Fruit fly (Drosophila melanogaster) whole organism, embryonic: ENCODE results near the gene CG7458.

Source experiments
- Abd-B ChIP-seq: fragments of 200-800 bp; sonication (Bioruptor generic); optimal IDR thresholded peaks from 2 replicates; lab custom pipeline; 2018; ENCODE audit warnings: missing biosample characterization, mild to moderate bottlenecking, missing genetic modification characterization, moderate library complexity
- Aef1 ChIP-seq: fragments of 200-800 bp; sonication (Bioruptor generic); IDR thresholded peaks from 3 replicates; pipeline ENCODE4 v1.3.6; 2022; ENCODE audit warnings: missing biosample characterization, missing genetic modification characterization
- Asciz ChIP-seq: fragments of 200-800 bp; sonication (Bioruptor generic); optimal IDR thresholded peaks from 2 replicates; lab custom pipeline; 2017; ENCODE audit warnings: missing biosample characterization, mild to moderate bottlenecking, missing genetic modification characterization, missing genetic modification reagents
- CG12391 ChIP-seq: fragments of 200-800 bp; sonication (Bioruptor generic); optimal IDR thresholded peaks from 3 replicates; lab custom pipeline; 2018; ENCODE audit warnings: missing biosample characterization, mild to moderate bottlenecking, missing genetic modification characterization, moderate library complexity
- CG12659 ChIP-seq: fragments of 200-800 bp; sonication (Bioruptor generic); optimal IDR thresholded peaks from 3 replicates; lab custom pipeline; 2017; ENCODE audit warnings: mild to moderate bottlenecking, missing biosample characterization, missing genetic modification reagents, missing genetic modification characterization
- CG17359 ChIP-seq: fragments of 200-800 bp; sonication (Bioruptor generic); optimal IDR thresholded peaks from 3 replicates; lab custom pipeline; 2018; ENCODE audit warnings: missing biosample characterization, mild to moderate bottlenecking, missing genetic modification characterization, moderate library complexity
- CG2712 ChIP-seq: fragments of 200-800 bp; optimal IDR thresholded peaks from 3 replicates; lab custom pipeline; 2019; ENCODE audit warnings: missing biosample characterization, mild to moderate bottlenecking, missing genetic modification characterization, moderate library complexity
- CG30431 ChIP-seq: fragments of 200-800 bp; sonication (Bioruptor generic); optimal IDR thresholded peaks from 2 replicates; lab custom pipeline; 2017; ENCODE audit warnings: missing biosample characterization, missing genetic modification characterization
- CG3407 ChIP-seq: fragments of 200-800 bp; sonication (Bioruptor generic); optimal IDR thresholded peaks from 2 replicates; lab custom pipeline; 2018; ENCODE audit warnings: missing biosample characterization, mild to moderate bottlenecking, missing genetic modification characterization
- CG4617 ChIP-seq: fragments of 200-800 bp; sonication (Bioruptor generic); optimal IDR thresholded peaks from 3 replicates; lab custom pipeline; 2016; ENCODE audit warnings: missing biosample characterization, missing genetic modification characterization, borderline replicate concordance
- CG5245 ChIP-seq: fragments of 200-800 bp; sonication (Bioruptor generic); optimal IDR thresholded peaks from 3 replicates; lab custom pipeline; 2016; ENCODE audit warnings: missing biosample characterization, missing genetic modification characterization
- CG7987 ChIP-seq: fragments of 200-800 bp; sonication (Bioruptor generic); optimal IDR thresholded peaks from 2 replicates; lab custom pipeline; 2018; ENCODE audit warnings: missing biosample characterization, mild to moderate bottlenecking, missing genetic modification characterization, moderate library complexity
- CG8924 ChIP-seq: fragments of 200-800 bp; optimal IDR thresholded peaks from 3 replicates; lab custom pipeline; 2019; ENCODE audit warnings: missing biosample characterization, mild to moderate bottlenecking, missing genetic modification characterization, moderate library complexity
- D ChIP-seq, 2 experiments: fragments of 200-800 bp in 1 of 2; fragments of >200 bp in 1 of 2; sonication (Bioruptor generic) in 1 of 2; optimal IDR thresholded peaks; 2 replicates in 1 of 2; 3 replicates in 1 of 2; lab custom pipeline; 2017; ENCODE audit warnings: mild to moderate bottlenecking in 1 of 2, missing biosample characterization in 1 of 2, missing genetic modification characterization in 1 of 2, missing genetic modification reagents in 1 of 2
- Dek ChIP-seq: fragments of 200-800 bp; sonication (Bioruptor generic); optimal IDR thresholded peaks from 3 replicates; lab custom pipeline; 2019; ENCODE audit warnings: missing biosample characterization, mild to moderate bottlenecking, missing genetic modification characterization, moderate library complexity
- Dll ChIP-seq: fragments of 200-800 bp; sonication (Bioruptor generic); IDR thresholded peaks from 4 replicates; pipeline ENCODE4 v1.3.6; 2022; ENCODE audit warnings: missing biosample characterization, missing genetic modification characterization; ENCODE audit not compliant: partially characterized antibody
- Fer1 ChIP-seq: fragments of 200-800 bp; sonication (Bioruptor generic); optimal IDR thresholded peaks from 2 replicates; lab custom pipeline; 2017; ENCODE audit warnings: missing biosample characterization, mild to moderate bottlenecking, missing genetic modification characterization
- Gug ChIP-seq: fragments of 200-800 bp; sonication (Bioruptor generic); IDR thresholded peaks from 4 replicates; pipeline ENCODE4 v1.3.6; 2022; ENCODE audit warnings: missing biosample characterization, missing genetic modification characterization
- Hand ChIP-seq: fragments of 200-800 bp; sonication (Bioruptor generic); optimal IDR thresholded peaks from 2 replicates; lab custom pipeline; 2017; ENCODE audit warnings: mild to moderate bottlenecking, missing biosample characterization, missing genetic modification reagents, missing genetic modification characterization
- HmgZ ChIP-seq: fragments of 200-800 bp; sonication (Bioruptor generic); optimal IDR thresholded peaks from 2 replicates; lab custom pipeline; 2018; ENCODE audit warnings: missing biosample characterization, mild to moderate bottlenecking, missing genetic modification characterization
- Hr3 ChIP-seq: fragments of 200-800 bp; sonication (Bioruptor generic); optimal IDR thresholded peaks from 3 replicates; lab custom pipeline; 2016; ENCODE audit warnings: missing biosample characterization, missing genetic modification characterization
- Jarid2 ChIP-seq: fragments of 200-800 bp; sonication (Bioruptor generic); optimal IDR thresholded peaks from 3 replicates; lab custom pipeline; 2017; ENCODE audit warnings: mild to moderate bottlenecking, missing biosample characterization, missing genetic modification reagents, missing genetic modification characterization
- Max ChIP-seq: fragments of 200-800 bp; sonication (Bioruptor generic); optimal IDR thresholded peaks from 2 replicates; lab custom pipeline; 2016; ENCODE audit warnings: missing biosample characterization, mild to moderate bottlenecking, missing genetic modification characterization
- Med ChIP-seq: fragments of 200-800 bp; sonication (Bioruptor generic); peaks from one replicate; lab custom pipeline; 2016; ENCODE audit warnings: missing biosample characterization, missing genetic modification characterization, mild to moderate bottlenecking, inconsistent platforms, moderate library complexity
- NK7.1 ChIP-seq: fragments of 200-800 bp; sonication (Bioruptor generic); optimal IDR thresholded peaks from 3 replicates; lab custom pipeline; 2016; ENCODE audit warnings: missing biosample characterization, missing genetic modification characterization
- Sry-δ ChIP-seq: fragments of 200-800 bp; sonication (Bioruptor generic); optimal IDR thresholded peaks from 2 replicates; lab custom pipeline; 2016; ENCODE audit warnings: missing biosample characterization, missing genetic modification characterization
- Ssrp ChIP-seq: fragments of 200-800 bp; sonication (Bioruptor generic); optimal IDR thresholded peaks from 2 replicates; lab custom pipeline; 2018; ENCODE audit warnings: missing biosample characterization, mild to moderate bottlenecking, missing genetic modification characterization, moderate library complexity
- Xbp1 ChIP-seq: fragments of 200-800 bp; sonication (Bioruptor generic); optimal IDR thresholded peaks from 3 replicates; lab custom pipeline; 2016; ENCODE audit warnings: missing biosample characterization, mild to moderate bottlenecking, missing genetic modification characterization
- ap ChIP-seq: fragments of 200-800 bp; sonication (Bioruptor generic); IDR thresholded peaks from 2 replicates; pipeline ENCODE4 v1.3.6; 2022; ENCODE audit warnings: missing biosample characterization, missing genetic modification characterization
- bbx ChIP-seq: fragments of 200-800 bp; sonication (Bioruptor generic); IDR thresholded peaks from 2 replicates; pipeline ENCODE4 v1.3.6; 2022; ENCODE audit warnings: missing biosample characterization, missing genetic modification characterization; ENCODE audit not compliant: partially characterized antibody
- cg ChIP-seq: fragments of 200-800 bp; sonication (Bioruptor generic); optimal IDR thresholded peaks from 3 replicates; lab custom pipeline; 2019; ENCODE audit warnings: missing biosample characterization, mild to moderate bottlenecking, missing genetic modification characterization, moderate library complexity
- exex ChIP-seq: fragments of 200-800 bp; sonication (Bioruptor generic); optimal IDR thresholded peaks from 4 replicates; lab custom pipeline; 2018; ENCODE audit warnings: missing biosample characterization, mild to moderate bottlenecking, missing genetic modification characterization, moderate library complexity
- gro ChIP-seq: fragments of 200-800 bp; sonication (Bioruptor generic); optimal IDR thresholded peaks from 2 replicates; lab custom pipeline; 2016; ENCODE audit warnings: missing biosample characterization, missing genetic modification characterization
- gt ChIP-seq: fragments of 200-800 bp; sonication (Bioruptor generic); IDR thresholded peaks from 2 replicates; pipeline ENCODE4 v1.3.6; 2022; ENCODE audit warnings: missing biosample characterization, missing genetic modification characterization
- hth ChIP-seq: fragments of >200 bp; optimal IDR thresholded peaks from 2 replicates; lab custom pipeline; 2017; ENCODE audit warnings: inconsistent platforms
- inv ChIP-seq: fragments of 200-800 bp; sonication (Bioruptor generic); IDR thresholded peaks from 2 replicates; pipeline ENCODE4 v1.3.6; 2022; ENCODE audit warnings: missing biosample characterization, missing genetic modification characterization; ENCODE audit not compliant: partially characterized antibody
- nau ChIP-seq: fragments of 200-800 bp; sonication (Bioruptor generic); optimal IDR thresholded peaks from 3 replicates; lab custom pipeline; 2017; ENCODE audit warnings: missing biosample characterization, mild to moderate bottlenecking, missing genetic modification characterization, missing genetic modification reagents
- nmo ChIP-seq: fragments of 200-800 bp; sonication (Bioruptor generic); optimal IDR thresholded peaks from 2 replicates; lab custom pipeline; 2018; ENCODE audit warnings: missing biosample characterization, mild to moderate bottlenecking, missing genetic modification characterization, moderate library complexity
- odd ChIP-seq: fragments of 200-800 bp; sonication (Bioruptor generic); optimal IDR thresholded peaks from 2 replicates; lab custom pipeline; 2017; ENCODE audit warnings: missing biosample characterization, mild to moderate bottlenecking, missing genetic modification characterization
- pb ChIP-seq: fragments of 200-800 bp; sonication (Bioruptor generic); optimal IDR thresholded peaks from 3 replicates; lab custom pipeline; 2016; ENCODE audit warnings: missing biosample characterization, missing genetic modification characterization
- pnt ChIP-seq: fragments of 200-800 bp; sonication (Bioruptor generic); optimal IDR thresholded peaks from 3 replicates; lab custom pipeline; 2016; ENCODE audit warnings: missing biosample characterization, missing genetic modification characterization
- row ChIP-seq: fragments of 200-800 bp; sonication (Bioruptor generic); IDR thresholded peaks from 3 replicates; pipeline ENCODE4 v1.3.6; 2022; ENCODE audit warnings: missing biosample characterization, missing genetic modification characterization
- sens ChIP-seq: fragments of 200-800 bp; sonication (Bioruptor generic); peaks from one replicate; lab custom pipeline; 2016; ENCODE audit warnings: missing biosample characterization, missing genetic modification characterization
- sna ChIP-seq: fragments of 200-800 bp; sonication (Bioruptor generic); IDR thresholded peaks from 2 replicates; pipeline ENCODE4 v1.3.6; 2022; ENCODE audit warnings: missing biosample characterization, missing genetic modification characterization; ENCODE audit not compliant: partially characterized antibody
- sob ChIP-seq: fragments of 200-800 bp; sonication (Bioruptor generic); IDR thresholded peaks from 2 replicates; pipeline ENCODE4 v1.3.6; 2022; ENCODE audit warnings: missing biosample characterization, missing genetic modification characterization
- unc-4 ChIP-seq: fragments of 200-800 bp; sonication (Bioruptor generic); IDR thresholded peaks from 2 replicates; pipeline ENCODE4 v1.3.6; 2022; ENCODE audit warnings: missing biosample characterization, missing genetic modification characterization; ENCODE audit not compliant: partially characterized antibody
- vnd ChIP-seq: fragments of 200-800 bp; sonication (Bioruptor generic); IDR thresholded peaks from 3 replicates; pipeline ENCODE4 v1.3.6; 2022; ENCODE audit warnings: missing biosample characterization, missing genetic modification characterization; ENCODE audit not compliant: partially characterized antibody

CG7458 gene

dm6 chr3L:21954474-21955321 lies at the start of gene CG7458 (continued):
- TF ChIP-seq Xbp1 (GFP tag; lab: Kevin White, UChicago) (peak; percentile 49), Asciz (GFP tag; lab: Kevin White, UChicago) (no peak), hth (lab: Kevin White, UChicago) (no peak), unc-4 (GFP tag; lab: Robert Waterston, UW) (no peak), sens (peak; percentile 92), gro (GFP tag; lab: Kevin White, UChicago) (no peak), D (optimal IDR thresholded peaks at IDR 0.05; lab: Kevin White, UChicago) (no peak), D (GFP tag; optimal IDR thresholded peaks at IDR 0.05; lab: Kevin White, UChicago) (peak; percentile 59), sob (no peak), Jarid2 (GFP tag; lab: Kevin White, UChicago) (peak; percentile 71), Aef1 (GFP tag; lab: Robert Waterston, UW) (peak; percentile 37; the same call in 1 of the 3 replicates), CG30431 (peak; percentile 11), CG4617 (peak; percentile 24), CG12391 (peak; percentile 56), ap (GFP tag; lab: Robert Waterston, UW) (no peak), row (GFP tag; lab: Robert Waterston, UW) (peak; percentile 83), nmo (peak; percentile 77), gt (no peak), Fer1 (peak; percentile 50), Ssrp (peak; percentile 44), odd (GFP tag; lab: Kevin White, UChicago) (peak; percentile 29), exex (tag; lab: Kevin White, UChicago) (peak; percentile 56), Med (GFP tag; lab: Kevin White, UChicago) (peak; percentile 76), CG12659 (GFP tag; lab: Kevin White, UChicago) (peak; percentile 50), CG2712 (tag; lab: Kevin White, UChicago) (peak; percentile 66), HmgZ (tag; lab: Kevin White, UChicago) (no peak), pnt (GFP tag; lab: Kevin White, UChicago) (peak; percentile 28), CG17359 (tag; lab: Kevin White, UChicago) (peak; percentile 36), CG3407 (GFP tag; lab: Kevin White, UChicago) (no peak), Dek (tag; lab: Kevin White, UChicago) (peak; percentile 15), Gug (GFP tag; lab: Robert Waterston, UW) (peak; percentile 21; the same call in 1 of the 4 replicates), Sry-δ (peak; percentile 21), NK7.1 (peak; percentile 31), Dll (GFP tag; lab: Robert Waterston, UW) (no peak), Hr3 (GFP tag; lab: Kevin White, UChicago) (peak; percentile 46), Abd-B (GFP tag; lab: Kevin White, UChicago) (peak; percentile 18), CG8924 (tag; lab: Kevin White, UChicago) (peak; percentile 66), bbx (no peak), sna (GFP tag; lab: Robert Waterston, UW) (no peak), nau (peak; percentile 13), CG7987 (GFP tag; lab: Kevin White, UChicago) (peak; percentile 32), vnd (0 out of 3 replicates have a peak, but pooled peaks have one; percentile 18), CG5245 (GFP tag; lab: Kevin White, UChicago) (peak; percentile 29), Hand (GFP tag; lab: Kevin White, UChicago) (peak; percentile 9), Max (peak; percentile 27), inv (GFP tag; lab: Robert Waterston, UW) (no peak), pb (GFP tag; lab: Kevin White, UChicago) (peak; percentile 21), cg (no peak)
